Worm (Caenorhabditis elegans) whole organism, L1 larva: ENCODE data around the gene nas-11.

Experiments used
- C04F5.9 ChIP-seq: sonication (generic microtip); optimal IDR thresholded peaks from 2 replicates; lab custom pipeline; 2016; ENCODE audit warnings: missing genetic modification characterization, missing compliant biosample characterization
- aha-1 ChIP-seq: fragments of 150-350 bp; optimal IDR thresholded peaks from 2 replicates; lab custom pipeline; 2014; ENCODE audit warnings: missing biosample characterization, missing genetic modification characterization
- ceh-63 ChIP-seq: fragments of 200-800 bp; sonication (Bioruptor generic); optimal IDR thresholded peaks from 2 replicates; lab custom pipeline; 2018; ENCODE audit warnings: mild to moderate bottlenecking, missing genetic modification characterization, missing compliant biosample characterization
- ceh-8 ChIP-seq: fragments of 200-800 bp; sonication (Bioruptor generic); optimal IDR thresholded peaks from 2 replicates; lab custom pipeline; 2018; ENCODE audit warnings: mild to moderate bottlenecking, missing genetic modification characterization, moderate library complexity, missing compliant biosample characterization
- ceh-82 ChIP-seq, 3 experiments: fragments of 150-350 bp in 1 of 3; sonication (generic microtip) in 2 of 3; optimal IDR thresholded peaks; 2 replicates each; lab custom pipeline; 2014 to 2017; ENCODE audit warnings: missing biosample characterization in 3 of 3, missing genetic modification characterization in 3 of 3
- ceh-90 ChIP-seq: sonication (generic microtip); optimal IDR thresholded peaks from 2 replicates; lab custom pipeline; 2016; ENCODE audit warnings: missing genetic modification characterization, missing compliant biosample characterization
- ces-1 ChIP-seq: fragments of 150-350 bp; optimal IDR thresholded peaks from 2 replicates; lab custom pipeline; 2014; ENCODE audit warnings: missing biosample characterization, missing genetic modification reagents, missing genetic modification characterization
- efl-1 ChIP-seq, 4 experiments: fragments of 150-350 bp; optimal IDR thresholded peaks in 3 of 4; peaks in 1 of 4; 1 replicate in 1 of 4; 2 replicates in 3 of 4; lab custom pipeline; 2014; ENCODE audit warnings: missing biosample characterization in 2 of 4, missing genetic modification characterization in 2 of 4, missing genetic modification reagents in 2 of 4
- efl-3 ChIP-seq: fragments of 200-800 bp; sonication (Bioruptor generic); optimal IDR thresholded peaks from 2 replicates; lab custom pipeline; 2018; ENCODE audit warnings: mild to moderate bottlenecking, missing genetic modification characterization, missing compliant biosample characterization
- egl-13 ChIP-seq: sonication (generic microtip); optimal IDR thresholded peaks from 2 replicates; lab custom pipeline; 2016; ENCODE audit warnings: missing genotype, missing genetic modification reagents, missing genetic modification characterization, missing compliant biosample characterization
- egl-27 ChIP-seq, 2 experiments: fragments of 150-350 bp in 1 of 2; sonication (generic microtip); optimal IDR thresholded peaks; 3 replicates each; lab custom pipeline; 2017 to 2018; ENCODE audit warnings: missing biosample characterization in 2 of 2, missing genetic modification characterization in 2 of 2, missing genetic modification reagents in 2 of 2
- elt-3 ChIP-seq, 6 experiments: fragments of 150-350 bp in 1 of 6; sonication (generic microtip); optimal IDR thresholded peaks; 2 replicates each; lab custom pipeline; 2017 to 2018; ENCODE audit warnings: missing biosample characterization in 6 of 6, missing genetic modification characterization in 6 of 6, inconsistent platforms in 1 of 6
- fkh-10 ChIP-seq: sonication (generic microtip); optimal IDR thresholded peaks from 2 replicates; lab custom pipeline; 2017; ENCODE audit warnings: missing biosample characterization, missing genetic modification reagents, missing genetic modification characterization
- fkh-8 ChIP-seq: sonication (generic microtip); optimal IDR thresholded peaks from 2 replicates; lab custom pipeline; 2016; ENCODE audit warnings: mild to moderate bottlenecking, missing genetic modification characterization, missing compliant biosample characterization
- fos-1 ChIP-seq: fragments of 150-350 bp; optimal IDR thresholded peaks from 2 replicates; lab custom pipeline; 2014; ENCODE audit warnings: missing biosample characterization, missing genetic modification characterization
- hlh-17 ChIP-seq: fragments of 200-800 bp; sonication (Bioruptor generic); optimal IDR thresholded peaks from 2 replicates; lab custom pipeline; 2018; ENCODE audit warnings: missing genetic modification characterization, mild to moderate bottlenecking, missing compliant biosample characterization, moderate library complexity, borderline replicate concordance
- hpl-2 ChIP-seq: fragments of 150-350 bp; optimal IDR thresholded peaks from 2 replicates; lab custom pipeline; 2014; ENCODE audit warnings: missing biosample characterization, missing genetic modification reagents, missing genetic modification characterization
- irx-1 ChIP-seq: sonication (generic microtip); optimal IDR thresholded peaks from 2 replicates; lab custom pipeline; 2016; ENCODE audit warnings: missing genetic modification characterization, missing compliant biosample characterization
- jun-1 ChIP-seq: fragments of 150-350 bp; optimal IDR thresholded peaks from 2 replicates; lab custom pipeline; 2014; ENCODE audit warnings: missing biosample characterization, missing genetic modification reagents, missing genetic modification characterization
- lin-15B ChIP-seq: fragments of 150-350 bp; sonication (generic microtip); optimal IDR thresholded peaks from 3 replicates; lab custom pipeline; 2014; ENCODE audit warnings: missing biosample characterization, missing genetic modification characterization
- lin-35 ChIP-seq, 2 experiments: fragments of 150-350 bp; optimal IDR thresholded peaks; 2 replicates each; lab custom pipeline; 2014; ENCODE audit warnings: missing biosample characterization in 2 of 2, missing genetic modification characterization in 2 of 2, missing genetic modification reagents in 2 of 2
- lir-3 ChIP-seq: sonication (generic microtip); optimal IDR thresholded peaks from 2 replicates; lab custom pipeline; 2016; ENCODE audit warnings: mild to moderate bottlenecking, missing genetic modification characterization, moderate library complexity, missing compliant biosample characterization; ENCODE audit not compliant: poor library complexity
- lsy-2 ChIP-seq, 2 experiments: fragments of 150-350 bp; optimal IDR thresholded peaks; 2 replicates each; lab custom pipeline; 2014; ENCODE audit warnings: missing biosample characterization in 2 of 2, missing genetic modification characterization in 2 of 2
- mab-9 ChIP-seq: fragments of 200-800 bp; sonication (Bioruptor generic); IDR thresholded peaks from 2 replicates; pipeline ENCODE4 v1.3.6; 2022; ENCODE audit warnings: missing genetic modification reagents, missing genetic modification characterization, missing compliant biosample characterization
- mdl-1 ChIP-seq, 2 experiments: fragments of 150-350 bp; optimal IDR thresholded peaks; 2 replicates each; lab custom pipeline; 2014 to 2017; ENCODE audit warnings: missing biosample characterization in 2 of 2, missing genetic modification characterization in 2 of 2, inconsistent platforms in 1 of 2
- mef-2 ChIP-seq: fragments of 150-350 bp; optimal IDR thresholded peaks from 2 replicates; lab custom pipeline; 2014; ENCODE audit warnings: missing biosample characterization, missing genetic modification characterization
- mep-1 ChIP-seq: fragments of 150-350 bp; optimal IDR thresholded peaks from 2 replicates; lab custom pipeline; 2014; ENCODE audit warnings: missing biosample characterization, missing genetic modification characterization
- nhr-11 ChIP-seq: fragments of 150-350 bp; optimal IDR thresholded peaks from 2 replicates; lab custom pipeline; 2014; ENCODE audit warnings: missing biosample characterization, missing genetic modification characterization
- nhr-12 ChIP-seq: sonication (generic microtip); optimal IDR thresholded peaks from 2 replicates; lab custom pipeline; 2017; ENCODE audit warnings: missing biosample characterization, missing genetic modification characterization
- nhr-19 ChIP-seq: fragments of 200-800 bp; sonication (Bioruptor generic); conservative IDR thresholded peaks from 2 replicates; pipeline ENCODE4 v1.3.6; 2022; ENCODE audit warnings: missing genetic modification characterization, missing compliant biosample characterization
- nhr-20 ChIP-seq: sonication (generic microtip); optimal IDR thresholded peaks from 2 replicates; lab custom pipeline; 2016; ENCODE audit warnings: mild to moderate bottlenecking, missing genetic modification characterization, missing compliant biosample characterization
- nhr-28 ChIP-seq: fragments of 150-350 bp; optimal IDR thresholded peaks from 2 replicates; lab custom pipeline; 2014; ENCODE audit warnings: missing biosample characterization, missing genetic modification characterization
- nhr-47 ChIP-seq: sonication (generic microtip); optimal IDR thresholded peaks from 2 replicates; lab custom pipeline; 2016; ENCODE audit warnings: mild to moderate bottlenecking, missing genetic modification characterization, moderate library complexity, missing compliant biosample characterization
- nhr-71 ChIP-seq: sonication (generic microtip); optimal IDR thresholded peaks from 2 replicates; lab custom pipeline; 2016; ENCODE audit warnings: mild to moderate bottlenecking, missing genetic modification characterization, moderate library complexity, missing compliant biosample characterization
- nhr-76 ChIP-seq: sonication (generic microtip); optimal IDR thresholded peaks from 2 replicates; lab custom pipeline; 2017; ENCODE audit warnings: missing biosample characterization, missing genetic modification characterization
- nhr-84 ChIP-seq: sonication (generic microtip); optimal IDR thresholded peaks from 2 replicates; lab custom pipeline; 2017; ENCODE audit warnings: missing biosample characterization, missing genetic modification characterization
- nhr-90 ChIP-seq: sonication (generic microtip); optimal IDR thresholded peaks from 2 replicates; lab custom pipeline; 2016; ENCODE audit warnings: mild to moderate bottlenecking, missing genetic modification characterization, missing compliant biosample characterization; ENCODE audit not compliant: poor library complexity
- pag-3 ChIP-seq: sonication (generic microtip); optimal IDR thresholded peaks from 2 replicates; lab custom pipeline; 2017; ENCODE audit warnings: missing genetic modification characterization, mild to moderate bottlenecking, missing compliant biosample characterization, antibody characterized with exemption, borderline replicate concordance; ENCODE audit not compliant: insufficient read depth
- pax-3 ChIP-seq: fragments of 200-800 bp; sonication (Bioruptor generic); optimal IDR thresholded peaks from 2 replicates; lab custom pipeline; 2018; ENCODE audit warnings: mild to moderate bottlenecking, missing genetic modification characterization, moderate library complexity, missing compliant biosample characterization
- pqm-1 ChIP-seq: sonication (generic microtip); optimal IDR thresholded peaks from 3 replicates; lab custom pipeline; 2017; ENCODE audit warnings: missing biosample characterization, missing genetic modification characterization
- snpc-4 ChIP-seq: fragments of 150-350 bp; optimal IDR thresholded peaks from 2 replicates; lab custom pipeline; 2014; ENCODE audit warnings: missing biosample characterization, missing genetic modification characterization
- sptf-1 ChIP-seq: fragments of 150-350 bp; optimal IDR thresholded peaks from 2 replicates; lab custom pipeline; 2014; ENCODE audit warnings: missing biosample characterization, missing genetic modification characterization
- sup-37 ChIP-seq: fragments of 200-800 bp; sonication (Bioruptor generic); optimal IDR thresholded peaks from 2 replicates; lab custom pipeline; 2018; ENCODE audit warnings: mild to moderate bottlenecking, missing genetic modification characterization, missing compliant biosample characterization
- tbx-2 ChIP-seq: sonication (generic microtip); optimal IDR thresholded peaks from 2 replicates; lab custom pipeline; 2016; ENCODE audit warnings: missing genetic modification characterization, missing compliant biosample characterization
- unc-130 ChIP-seq: fragments of 150-350 bp; optimal IDR thresholded peaks from 2 replicates; lab custom pipeline; 2017; ENCODE audit warnings: missing biosample characterization, missing genetic modification characterization, inconsistent platforms
- unc-30 ChIP-seq: sonication (generic microtip); optimal IDR thresholded peaks from 2 replicates; lab custom pipeline; 2017; ENCODE audit warnings: missing biosample characterization, missing genetic modification characterization
- unc-86 ChIP-seq: sonication (generic microtip); optimal IDR thresholded peaks from 2 replicates; lab custom pipeline; 2016; ENCODE audit warnings: missing genetic modification characterization, missing compliant biosample characterization
- vab-15 ChIP-seq: sonication (generic microtip); optimal IDR thresholded peaks from 2 replicates; lab custom pipeline; 2017; ENCODE audit warnings: missing genotype, mild to moderate bottlenecking, missing genetic modification characterization, missing compliant biosample characterization
- xbp-1 ChIP-seq: sonication (generic microtip); optimal IDR thresholded peaks from 2 replicates; lab custom pipeline; 2016; ENCODE audit warnings: missing genetic modification characterization, missing compliant biosample characterization
- zip-4 ChIP-seq: fragments of 200-800 bp; sonication (Bioruptor generic); optimal IDR thresholded peaks from 2 replicates; lab custom pipeline; 2018; ENCODE audit warnings: mild to moderate bottlenecking, missing genetic modification characterization, moderate library complexity, missing compliant biosample characterization
- ztf-11 ChIP-seq, 2 experiments: sonication (generic microtip); optimal IDR thresholded peaks; 2 replicates each; lab custom pipeline; 2016 to 2017; ENCODE audit warnings: missing genetic modification characterization in 2 of 2, missing biosample characterization in 1 of 2, missing compliant biosample characterization in 1 of 2

The nas-11 gene

ce11 chrX:6740282-6740982 lies 27.1 kb downstream of the nas-11 start:
- TF ChIP-seq lin-15B (no peak), fos-1 (tag; lab: Kevin White, UChicago) (no peak), fkh-8 (peak; percentile 78), mep-1 (tag; lab: Kevin White, UChicago) (no peak), nhr-20 (no peak), efl-1 (optimal IDR thresholded peaks at IDR 0.05; lab: Kevin White, UChicago) (no peak), efl-1 (GFP tag; optimal IDR thresholded peaks at IDR 0.05 in 1 of 2; lab: Kevin White, UChicago) (no peak), mef-2 (tag; lab: Kevin White, UChicago) (no peak), lsy-2 (tag; optimal IDR thresholded peaks at IDR 0.05; lab: Kevin White, UChicago) (no peak), ceh-90 (tag; lab: Kevin White, UChicago) (no peak), ceh-63 (no peak), nhr-84 (tag; lab: Kevin White, UChicago) (no peak), aha-1 (tag; lab: Kevin White, UChicago) (no peak), mdl-1 (tag; optimal IDR thresholded peaks at IDR 0.05; lab: Kevin White, UChicago) (peak in 1 of 2 experiments; percentile 47), egl-13 (tag; lab: Kevin White, UChicago) (peak; percentile 22), ceh-82 (tag; optimal IDR thresholded peaks at IDR 0.05; lab: Kevin White, UChicago) (peak in 2 of 3 experiments; percentile 25 to 59), pax-3 (no peak), zip-4 (GFP tag; lab: Kevin White, UChicago) (no peak), nhr-28 (tag; lab: Kevin White, UChicago) (no peak), ztf-11 (tag; optimal IDR thresholded peaks at IDR 0.05; lab: Kevin White, UChicago) (no peak), lir-3 (no peak), mab-9 (GFP tag; lab: Robert Waterston, UW) (0 out of 2 replicates have a peak, but pooled peaks have one; percentile 28), hlh-17 (GFP tag; lab: Kevin White, UChicago) (no peak), pag-3 (tag; lab: Kevin White, UChicago) (no peak), snpc-4 (tag; lab: Kevin White, UChicago) (no peak), nhr-12 (no peak), elt-3 (tag; optimal IDR thresholded peaks at IDR 0.05; lab: Kevin White, UChicago) (no peak), ces-1 (GFP tag; lab: Kevin White, UChicago) (no peak), jun-1 (tag; lab: Kevin White, UChicago) (no peak), nhr-11 (tag; lab: Kevin White, UChicago) (no peak), xbp-1 (tag; lab: Kevin White, UChicago) (peak; percentile 14), nhr-90 (tag; lab: Kevin White, UChicago) (no peak), unc-86 (tag; lab: Kevin White, UChicago) (peak; percentile 70), ceh-8 (GFP tag; lab: Kevin White, UChicago) (no peak), lin-35 (GFP tag; optimal IDR thresholded peaks at IDR 0.05; lab: Kevin White, UChicago) (no peak), nhr-19 (GFP tag; lab: Robert Waterston, UW) (no peak), hpl-2 (no peak), irx-1 (tag; lab: Kevin White, UChicago) (no peak), egl-27 (tag; optimal IDR thresholded peaks at IDR 0.05; lab: Kevin White, UChicago) (no peak), sup-37 (GFP tag; lab: Kevin White, UChicago) (no peak), nhr-76 (tag; lab: Kevin White, UChicago) (no peak), efl-3 (GFP tag; lab: Kevin White, UChicago) (no peak), nhr-47 (tag; lab: Kevin White, UChicago) (no peak), vab-15 (tag; lab: Kevin White, UChicago) (no peak), fkh-10 (GFP tag; lab: Kevin White, UChicago) (peak; percentile 51), unc-130 (tag; lab: Kevin White, UChicago) (no peak), C04F5.9 (tag; lab: Kevin White, UChicago) (no peak), pqm-1 (tag; lab: Kevin White, UChicago) (no peak), sptf-1 (tag; lab: Kevin White, UChicago) (no peak), unc-30 (no peak), tbx-2 (tag; lab: Kevin White, UChicago) (no peak), nhr-71 (no peak)
